Worm (Caenorhabditis elegans): Measurements from ENCODE around the gene W06G6.17.

Gene W06G6.17

DNA sequence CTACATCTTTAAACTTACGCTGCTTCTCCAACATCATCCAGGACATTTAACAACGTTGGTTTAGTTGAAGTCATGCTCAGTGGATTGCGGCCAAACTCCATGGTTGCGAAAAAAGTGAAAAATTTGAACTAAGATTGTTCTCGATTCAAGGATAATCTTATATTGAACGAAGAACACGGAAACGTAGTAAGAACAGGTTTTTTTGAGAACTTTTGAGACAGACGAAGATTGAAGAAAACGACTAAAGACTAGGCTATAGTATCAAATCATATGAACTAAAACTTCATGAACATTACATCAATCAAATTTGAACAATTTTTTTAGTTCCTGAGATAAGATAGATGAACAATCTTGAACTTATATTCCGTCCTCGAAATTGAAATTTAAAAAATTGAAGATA, 2.0 kb upstream of the W06G6.17 start, which contains the start of gene W06G6.10:
TSS of gene W06G6.10 (minus strand) at position 101 of the 400 bp plus-strand sequence.
- TF ChIP-seq cnd-1 (tag; optimal IDR thresholded peaks at IDR 0.05) (no peak), mab-5 (tag; optimal IDR thresholded peaks at IDR 0.05) (no peak), elt-1 (tag; optimal IDR thresholded peaks at IDR 0.05; ENCODE audit: borderline replicate concordance, insufficient read depth) (no peak), ceh-43 (GFP tag; optimal IDR thresholded peaks at IDR 0.05) (no peak), drap-1 (GFP tag; optimal IDR thresholded peaks at IDR 0.05) (no peak), lin-32 (GFP tag; optimal IDR thresholded peaks at IDR 0.05) (no peak), nhr-2 (tag; optimal IDR thresholded peaks at IDR 0.05) (no peak), lsy-2 (tag; optimal IDR thresholded peaks at IDR 0.05) (no peak), mep-1 (tag; optimal IDR thresholded peaks at IDR 0.05) (no peak), ceh-39 (tag; optimal IDR thresholded peaks at IDR 0.05) (no peak), tbx-8 (GFP tag; optimal IDR thresholded peaks at IDR 0.05) (no peak), sptf-1 (tag; optimal IDR thresholded peaks at IDR 0.05) (no peak), unc-39 (tag; optimal IDR thresholded peaks at IDR 0.05) (no peak), hlh-1 (tag; optimal IDR thresholded peaks at IDR 0.05) (no peak), unc-120 (tag; optimal IDR thresholded peaks at IDR 0.05; ENCODE audit: poor library complexity, severe bottlenecking) (no peak), ces-1 (GFP tag; optimal IDR thresholded peaks at IDR 0.05) (no peak), unc-62 (GFP tag; optimal IDR thresholded peaks at IDR 0.05) (no peak), mls-2 (tag; optimal IDR thresholded peaks at IDR 0.05) (no peak), lin-13 (tag; optimal IDR thresholded peaks at IDR 0.05) (no peak)

DNA sequence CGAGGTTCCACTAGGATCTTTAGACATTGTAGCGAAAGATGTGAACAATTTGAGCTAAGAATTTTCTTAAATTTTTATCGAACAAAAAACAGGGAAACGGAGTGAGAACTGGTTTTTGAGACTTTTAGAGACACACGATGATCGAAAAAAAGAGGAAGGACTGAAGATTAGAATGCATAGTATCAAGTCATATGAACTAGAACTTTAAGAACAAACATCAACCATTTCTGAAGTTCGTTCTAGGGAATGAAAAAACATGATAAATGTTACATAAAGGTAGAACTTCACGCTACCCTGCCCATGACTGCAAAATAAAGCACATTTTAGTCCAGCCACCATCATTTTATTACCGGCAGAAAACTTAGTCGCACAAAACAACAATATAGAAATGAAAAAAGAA, 1.3 kb upstream of the W06G6.17 start, which contains the start of gene W06G6.9:
TSS of gene W06G6.9 (minus strand) at position 101 of the 400 bp plus-strand sequence.
- TF ChIP-seq elt-3 (tag; optimal IDR thresholded peaks at IDR 0.05) (no peak), unc-39 (tag; optimal IDR thresholded peaks at IDR 0.05) (no peak), nhr-28 (tag; optimal IDR thresholded peaks at IDR 0.05) (no peak), ham-2 (GFP tag; optimal IDR thresholded peaks at IDR 0.05) (no peak), M03D4.4 (tag; optimal IDR thresholded peaks at IDR 0.05) (no peak), ceh-43 (GFP tag; optimal IDR thresholded peaks at IDR 0.05) (no peak), nhr-2 (tag; optimal IDR thresholded peaks at IDR 0.05) (no peak), sem-2 (GFP tag; optimal IDR thresholded peaks at IDR 0.05) (no peak), lin-32 (GFP tag; optimal IDR thresholded peaks at IDR 0.05) (no peak), lsy-2 (tag; optimal IDR thresholded peaks at IDR 0.05) (no peak), elt-1 (tag; optimal IDR thresholded peaks at IDR 0.05; ENCODE audit: borderline replicate concordance, insufficient read depth) (no peak), nhr-12 (tag; optimal IDR thresholded peaks at IDR 0.05) (no peak)

DNA sequence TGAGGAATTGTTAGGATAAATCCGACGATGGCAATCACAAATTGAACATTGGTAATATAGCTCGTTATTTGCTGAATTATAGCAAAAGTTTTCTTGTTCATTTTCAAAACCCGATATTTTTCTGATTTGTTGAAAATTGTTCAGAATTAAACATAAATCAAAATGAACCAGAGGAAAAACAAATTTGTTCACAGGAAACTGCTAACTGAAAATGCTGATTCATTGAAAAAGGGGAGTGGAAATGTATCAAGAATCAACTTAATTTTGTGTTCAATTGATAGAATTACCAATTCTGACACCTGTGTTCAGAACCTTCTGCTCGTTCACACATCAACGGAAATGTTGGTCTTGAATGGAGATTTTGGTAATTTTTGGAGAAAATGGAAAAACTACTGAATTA, 1.5 kb downstream of the W06G6.17 start, which contains the start of gene srw-77:
TSS of gene srw-77 (minus strand) at position 101 of the 400 bp plus-strand sequence.
- TF ChIP-seq mls-2 (tag; optimal IDR thresholded peaks at IDR 0.05): no peak
- no peak for TF ChIP-seq sem-2 (GFP tag; optimal IDR thresholded peaks at IDR 0.05)
- TF ChIP-seq cnd-1 (tag; optimal IDR thresholded peaks at IDR 0.05): no peak
- TF ChIP-seq nhr-28 (tag; optimal IDR thresholded peaks at IDR 0.05): no peak
- no peak for TF ChIP-seq lsy-2 (tag; optimal IDR thresholded peaks at IDR 0.05)
- TF ChIP-seq bed-3 (GFP tag; optimal IDR thresholded peaks at IDR 0.05): no peak
- TF ChIP-seq pha-4 (tag; optimal IDR thresholded peaks at IDR 0.05): no peak
- TF ChIP-seq ham-2 (GFP tag; optimal IDR thresholded peaks at IDR 0.05): no peak
- TF ChIP-seq ceh-83 (GFP tag; optimal IDR thresholded peaks at IDR 0.05): no peak
- no peak for TF ChIP-seq hlh-1 (tag; optimal IDR thresholded peaks at IDR 0.05)
- no peak for TF ChIP-seq tbx-8 (GFP tag; optimal IDR thresholded peaks at IDR 0.05)
- TF ChIP-seq unc-62 (GFP tag; optimal IDR thresholded peaks at IDR 0.05): no peak
- no peak for TF ChIP-seq nhr-76 (tag; optimal IDR thresholded peaks at IDR 0.05)
- no peak for TF ChIP-seq nhr-237 (tag; optimal IDR thresholded peaks at IDR 0.05)
- no peak for TF ChIP-seq lin-13 (tag; optimal IDR thresholded peaks at IDR 0.05)
- no peak for TF ChIP-seq zip-8 (tag; optimal IDR thresholded peaks at IDR 0.05)
- no peak for TF ChIP-seq ceh-43 (GFP tag; optimal IDR thresholded peaks at IDR 0.05)
- TF ChIP-seq nhr-12 (tag; optimal IDR thresholded peaks at IDR 0.05): no peak
- TF ChIP-seq flh-1 (GFP tag; optimal IDR thresholded peaks at IDR 0.05): no peak
- no peak for TF ChIP-seq nhr-2 (tag; optimal IDR thresholded peaks at IDR 0.05)

DNA sequence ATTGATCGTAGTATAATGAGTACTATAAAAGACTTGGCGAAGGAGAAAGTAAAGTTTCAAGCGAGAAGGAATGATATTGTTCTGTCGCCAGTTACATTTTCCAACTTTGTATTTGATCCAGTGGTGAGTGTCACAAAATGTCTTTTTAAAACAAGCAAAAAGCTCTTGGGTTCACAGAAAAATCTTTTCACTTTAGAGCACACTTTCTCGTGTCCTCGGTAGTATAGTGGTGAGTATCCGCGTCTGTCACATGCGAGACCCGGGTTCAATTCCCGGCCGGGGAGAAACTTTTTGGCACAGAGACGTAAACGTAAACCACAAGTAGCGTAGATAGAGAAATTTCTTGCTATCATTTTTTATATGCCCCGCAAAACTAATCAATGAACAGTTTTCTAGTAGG, 4.7 kb downstream of the W06G6.17 start:
- TF ChIP-seq lsy-2 (tag; optimal IDR thresholded peaks at IDR 0.05) (no peak), zip-8 (tag; optimal IDR thresholded peaks at IDR 0.05) (no peak), mab-5 (tag; optimal IDR thresholded peaks at IDR 0.05) (no peak)

DNA sequence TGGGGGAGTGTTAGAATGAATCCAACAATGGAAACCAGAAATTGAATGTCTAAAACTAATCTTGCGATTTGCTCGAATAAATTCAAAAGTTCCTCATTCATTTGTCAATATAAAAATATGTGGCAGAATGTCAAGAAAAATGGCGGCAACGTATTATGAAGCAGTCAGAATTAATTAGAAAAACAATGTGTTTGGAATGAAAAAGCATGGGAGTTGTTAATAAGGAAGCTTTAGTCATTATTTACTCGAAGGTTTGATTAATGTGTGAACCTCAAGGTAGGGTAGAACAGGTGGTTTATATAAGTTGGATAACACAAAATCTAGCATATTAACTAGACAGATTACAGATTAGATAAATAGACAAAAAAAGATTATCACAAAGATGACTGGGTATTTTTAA, 6.8 kb downstream of the W06G6.17 start, which contains the start of gene srw-76:
TSS of gene srw-76 (minus strand) at position 101 of the 400 bp plus-strand sequence.
- TF ChIP-seq mep-1 (tag; optimal IDR thresholded peaks at IDR 0.05) (no peak), nhr-76 (tag; optimal IDR thresholded peaks at IDR 0.05) (no peak), M03D4.4 (tag; optimal IDR thresholded peaks at IDR 0.05) (no peak), unc-62 (GFP tag; optimal IDR thresholded peaks at IDR 0.05) (no peak), cnd-1 (tag; optimal IDR thresholded peaks at IDR 0.05) (no peak), pha-4 (tag; optimal IDR thresholded peaks at IDR 0.05) (no peak), snpc-4 (tag; optimal IDR thresholded peaks at IDR 0.05) (no peak), tbx-8 (GFP tag; optimal IDR thresholded peaks at IDR 0.05) (no peak), bed-3 (GFP tag; optimal IDR thresholded peaks at IDR 0.05) (no peak), lsy-2 (tag; optimal IDR thresholded peaks at IDR 0.05) (no peak), nhr-237 (tag; optimal IDR thresholded peaks at IDR 0.05) (no peak), ceh-83 (GFP tag; optimal IDR thresholded peaks at IDR 0.05) (no peak), drap-1 (GFP tag; optimal IDR thresholded peaks at IDR 0.05) (no peak), ham-2 (GFP tag; optimal IDR thresholded peaks at IDR 0.05) (no peak)

Measured in whole organism, mixed stage, embryonic.